Fruit fly (Drosophila melanogaster): ENCODE measurements around the gene CG5078.

The CG5078 gene

dm6 chr3L:20530347-20531177, 24.7 kb downstream of the CG5078 start (continued):
- no peak for TF ChIP-seq CG12219 (GFP tag; optimal IDR thresholded peaks at IDR 0.05)
- TF ChIP-seq CG14014 (GFP tag; IDR thresholded peaks at IDR 0.05) = no peak
- no peak for TF ChIP-seq CG10366 (GFP tag; IDR thresholded peaks at IDR 0.05)
- no peak for TF ChIP-seq Rx (GFP tag; IDR thresholded peaks at IDR 0.05)
- no peak for TF ChIP-seq h (optimal IDR thresholded peaks at IDR 0.05)
- no peak for TF ChIP-seq hkb (optimal IDR thresholded peaks at IDR 0.05)
- TF ChIP-seq hkb (GFP tag; IDR thresholded peaks at IDR 0.05) = no peak
- TF ChIP-seq pnt (GFP tag; optimal IDR thresholded peaks at IDR 0.05) = no peak
- TF ChIP-seq Taf1 (GFP tag; IDR thresholded peaks at IDR 0.05) = no peak
- TF ChIP-seq CG13123 (GFP tag; optimal IDR thresholded peaks at IDR 0.05) = no peak
- TF ChIP-seq jing (GFP tag; optimal IDR thresholded peaks at IDR 0.05) = no peak
- TF ChIP-seq Hr39 (optimal IDR thresholded peaks at IDR 0.05) = no peak
- no peak for TF ChIP-seq Ravus (GFP tag; IDR thresholded peaks at IDR 0.05)
- no peak for TF ChIP-seq sug (tag; optimal IDR thresholded peaks at IDR 0.05)
- no peak for TF ChIP-seq Blimp-1 (GFP tag; optimal IDR thresholded peaks at IDR 0.05)
- TF ChIP-seq seq (GFP tag; IDR thresholded peaks at IDR 0.05) = no peak
- TF ChIP-seq CG15073 (GFP tag; optimal IDR thresholded peaks at IDR 0.05) = no peak
- no peak for TF ChIP-seq NC2α (GFP tag; optimal IDR thresholded peaks at IDR 0.05)
- no peak for TF ChIP-seq CG4424 (GFP tag; optimal IDR thresholded peaks at IDR 0.05)
- no peak for TF ChIP-seq crc (GFP tag; optimal IDR thresholded peaks at IDR 0.05)
- no peak for TF ChIP-seq CG15514 (GFP tag; optimal IDR thresholded peaks at IDR 0.05)
- no peak for TF ChIP-seq prd (optimal IDR thresholded peaks at IDR 0.05)
- no peak for TF ChIP-seq prd (GFP tag; IDR thresholded peaks at IDR 0.05)
- TF ChIP-seq CG5245 (GFP tag; optimal IDR thresholded peaks at IDR 0.05) = no peak
- no peak for TF ChIP-seq pho (GFP tag; optimal IDR thresholded peaks at IDR 0.05)
- no peak for TF ChIP-seq CG13296 (GFP tag; optimal IDR thresholded peaks at IDR 0.05)
- no peak for TF ChIP-seq Bteb2 (GFP tag; optimal IDR thresholded peaks at IDR 0.05)
- TF ChIP-seq CG15601 (tag; optimal IDR thresholded peaks at IDR 0.05) = no peak
- TF ChIP-seq grn (GFP tag; optimal IDR thresholded peaks at IDR 0.05) = peak; percentile 63
- no peak for TF ChIP-seq odd (GFP tag; optimal IDR thresholded peaks at IDR 0.05)
- 0 out of 3 replicates have a peak, but pooled peaks have one; percentile 9 for TF ChIP-seq CG6791 (GFP tag; IDR thresholded peaks at IDR 0.05; ENCODE audit: partially characterized antibody)
- no peak for TF ChIP-seq dmrt99B (tag; optimal IDR thresholded peaks at IDR 0.05)
- no peak for TF ChIP-seq CG33557 (GFP tag; optimal IDR thresholded peaks at IDR 0.05)
- TF ChIP-seq Pdp1 (GFP tag; optimal IDR thresholded peaks at IDR 0.05) = peak in 1 of 2 experiments; percentile 18
- TF ChIP-seq stc (GFP tag; IDR thresholded peaks at IDR 0.05) = no peak
- TF ChIP-seq btn (GFP tag; optimal IDR thresholded peaks at IDR 0.05) = no peak
- TF ChIP-seq NFAT (GFP tag; IDR thresholded peaks at IDR 0.05) = no peak
- no peak for TF ChIP-seq sr (GFP tag; IDR thresholded peaks at IDR 0.05)
- 0 out of 3 replicates have a peak, but pooled peaks have one; percentile 31 for TF ChIP-seq Opbp (GFP tag; IDR thresholded peaks at IDR 0.05; ENCODE audit: partially characterized antibody)
- TF ChIP-seq CG11398 (GFP tag; optimal IDR thresholded peaks at IDR 0.05) = no peak
- no peak for TF ChIP-seq Nf-YC (tag; optimal IDR thresholded peaks at IDR 0.05)
- no peak for TF ChIP-seq her (GFP tag; optimal IDR thresholded peaks at IDR 0.05)
- TF ChIP-seq CG2199 (GFP tag; IDR thresholded peaks at IDR 0.05) = no peak
- TF ChIP-seq dimm (GFP tag; IDR thresholded peaks at IDR 0.05) = no peak
- TF ChIP-seq CG4854 (GFP tag; optimal IDR thresholded peaks at IDR 0.05) = no peak
- TF ChIP-seq Spps (tag; optimal IDR thresholded peaks at IDR 0.05) = no peak
- peak; percentile 46 for TF ChIP-seq lab (GFP tag; optimal IDR thresholded peaks at IDR 0.05)
- TF ChIP-seq chm (GFP tag; IDR thresholded peaks at IDR 0.05) = no peak
- TF ChIP-seq CG34422 (GFP tag; IDR thresholded peaks at IDR 0.05) = no peak
- TF ChIP-seq mirr (GFP tag; optimal IDR thresholded peaks at IDR 0.05) = peak; percentile 8
- no peak for TF ChIP-seq fru (optimal IDR thresholded peaks at IDR 0.05)
- no peak for TF ChIP-seq CoRest (tag; optimal IDR thresholded peaks at IDR 0.05)
